Fruit fly (Drosophila melanogaster): Measurements from ENCODE around the gene kirre.

Gene kirre

dm6 chrX:2987320-2987719 lies 247.1 kb downstream of the kirre start:
- TF ChIP-seq CG8478 (optimal IDR thresholded peaks at IDR 0.05) = no peak
- TF ChIP-seq CTCF (optimal IDR thresholded peaks at IDR 0.05) = no peak

- TF ChIP-seq CTCF (optimal IDR thresholded peaks at IDR 0.05) (no peak), CG8478 (optimal IDR thresholded peaks at IDR 0.05) (no peak)
Observed at dm6 chrX:2989332-2989731, 249.1 kb downstream of the kirre start.

DNA sequence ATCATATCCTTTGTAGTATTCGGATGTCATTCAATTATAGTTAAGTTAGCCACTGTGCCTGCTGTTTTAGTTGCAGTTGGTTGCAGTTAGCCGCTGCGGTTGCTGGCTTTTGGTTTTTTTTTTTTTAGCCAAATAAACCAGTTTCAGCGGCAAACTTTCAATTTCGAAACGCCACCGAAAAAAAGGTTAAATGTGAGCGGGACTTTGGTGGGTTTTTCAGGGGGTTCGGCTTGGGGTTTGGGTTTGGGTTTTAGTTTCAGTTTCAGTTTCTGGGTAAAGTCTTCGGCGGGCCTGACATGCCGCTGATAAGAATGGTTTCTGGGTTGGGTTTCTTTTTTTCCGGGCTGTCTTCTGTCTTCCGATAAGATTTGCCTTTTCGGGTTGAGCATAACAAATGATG lies 250.8 kb downstream of the kirre start:
- TF ChIP-seq CTCF (optimal IDR thresholded peaks at IDR 0.05) (no peak), CG8478 (optimal IDR thresholded peaks at IDR 0.05) (no peak)

dm6 chrX:2993098-2993773 lies 253.1 kb downstream of the kirre start:
- TF ChIP-seq CG8478 (optimal IDR thresholded peaks at IDR 0.05) (no peak), CTCF (optimal IDR thresholded peaks at IDR 0.05) (no peak)

- no peak for TF ChIP-seq CG8478 (optimal IDR thresholded peaks at IDR 0.05)
- no peak for TF ChIP-seq CTCF (optimal IDR thresholded peaks at IDR 0.05)
Observed at dm6 chrX:3002148-3002547, 262.0 kb downstream of the kirre start.

DNA sequence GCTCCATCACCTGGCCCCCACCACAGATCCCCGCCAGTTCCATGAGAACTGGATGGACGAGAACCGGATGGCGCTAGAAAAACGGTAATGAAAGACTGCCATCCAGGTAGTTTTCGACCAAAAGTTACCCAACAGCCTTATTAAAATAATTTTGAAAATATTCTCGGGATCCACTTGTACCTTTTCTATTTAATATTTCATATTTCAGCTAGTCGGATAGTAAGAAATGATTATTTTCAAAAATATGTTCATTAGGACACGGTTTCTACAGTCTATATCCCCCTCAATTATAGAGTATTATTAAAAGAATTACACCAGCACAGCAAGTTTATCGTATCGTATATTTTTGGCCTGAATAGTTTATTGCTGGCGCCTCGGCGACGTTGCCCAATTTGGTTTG lies 265.6 kb downstream of the kirre start:
- TF ChIP-seq CG8478 (optimal IDR thresholded peaks at IDR 0.05) = no peak
- TF ChIP-seq CTCF (optimal IDR thresholded peaks at IDR 0.05) = no peak

DNA sequence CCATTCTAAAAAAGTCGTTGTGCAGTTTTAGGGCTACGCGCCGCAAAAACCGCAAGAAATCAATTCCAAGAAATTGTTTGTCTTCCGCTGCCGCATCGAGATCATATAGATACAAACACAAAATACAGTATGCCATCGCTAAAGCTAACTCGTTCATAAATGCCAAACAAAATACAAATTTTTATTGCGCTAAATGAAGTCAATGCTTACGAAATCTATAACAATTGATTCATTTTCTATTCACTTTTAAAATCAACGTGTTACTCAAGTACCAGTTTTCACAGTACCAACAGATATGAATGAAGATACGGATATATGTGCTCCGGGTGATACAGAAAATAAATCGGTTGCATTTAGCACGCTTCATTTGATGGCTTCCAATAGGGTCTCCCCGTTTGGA lies 267.6 kb downstream of the kirre start:
- TF ChIP-seq CTCF (optimal IDR thresholded peaks at IDR 0.05) (no peak), CG8478 (optimal IDR thresholded peaks at IDR 0.05) (no peak)

DNA sequence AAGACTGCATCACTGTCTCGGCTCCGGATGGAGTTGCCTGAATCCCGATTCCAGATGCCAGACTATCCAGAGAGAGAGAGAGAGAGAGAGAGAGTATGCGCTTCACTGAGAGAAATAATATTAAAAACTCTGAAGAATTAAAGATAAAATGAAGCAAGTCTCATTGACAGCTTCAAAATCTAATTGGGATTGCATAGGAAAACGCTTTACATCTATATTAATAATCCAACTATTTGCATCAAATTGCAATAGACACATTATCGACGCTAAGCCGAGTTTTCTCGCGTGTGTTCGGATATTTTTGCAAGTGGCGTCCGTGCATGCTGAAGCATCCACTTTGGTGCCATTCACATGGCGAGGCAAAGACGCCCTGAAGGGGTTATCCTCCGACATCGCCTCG lies 269.8 kb downstream of the kirre start:
- TF ChIP-seq CTCF (optimal IDR thresholded peaks at IDR 0.05) (no peak), CG8478 (optimal IDR thresholded peaks at IDR 0.05) (no peak)

dm6 chrX:3012042-3012441 lies 271.9 kb downstream of the kirre start:
- TF ChIP-seq CG8478 (optimal IDR thresholded peaks at IDR 0.05) (no peak), CTCF (optimal IDR thresholded peaks at IDR 0.05) (no peak)

- no peak for TF ChIP-seq CG8478 (optimal IDR thresholded peaks at IDR 0.05)
- no peak for TF ChIP-seq CTCF (optimal IDR thresholded peaks at IDR 0.05)
Observed at dm6 chrX:3013276-3013675, 273.1 kb downstream of the kirre start.

- no peak for TF ChIP-seq CG8478 (optimal IDR thresholded peaks at IDR 0.05)
- TF ChIP-seq CTCF (optimal IDR thresholded peaks at IDR 0.05) = no peak
Observed at dm6 chrX:3016462-3016861, 276.3 kb downstream of the kirre start.

DNA sequence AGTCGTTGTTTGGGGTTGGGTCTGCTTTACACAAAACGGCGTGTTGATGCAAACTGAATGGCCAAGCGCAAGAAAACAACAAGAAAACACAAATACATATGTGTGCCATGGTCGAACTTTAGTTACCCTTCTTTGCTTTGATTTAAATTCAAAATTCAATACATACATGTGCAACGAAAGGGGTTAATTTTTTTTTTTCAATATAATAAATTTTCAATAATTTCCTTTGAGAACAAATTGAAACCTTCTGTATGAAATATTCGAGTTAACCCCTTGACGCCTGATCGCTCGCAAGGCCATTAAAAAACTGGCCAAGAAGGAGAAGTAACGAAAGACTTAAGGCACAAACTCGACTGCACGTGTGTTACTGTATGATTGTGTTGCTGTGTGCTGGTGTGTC lies 278.5 kb downstream of the kirre start:
- TF ChIP-seq CTCF (optimal IDR thresholded peaks at IDR 0.05) = no peak
- TF ChIP-seq CG8478 (optimal IDR thresholded peaks at IDR 0.05) = no peak

DNA sequence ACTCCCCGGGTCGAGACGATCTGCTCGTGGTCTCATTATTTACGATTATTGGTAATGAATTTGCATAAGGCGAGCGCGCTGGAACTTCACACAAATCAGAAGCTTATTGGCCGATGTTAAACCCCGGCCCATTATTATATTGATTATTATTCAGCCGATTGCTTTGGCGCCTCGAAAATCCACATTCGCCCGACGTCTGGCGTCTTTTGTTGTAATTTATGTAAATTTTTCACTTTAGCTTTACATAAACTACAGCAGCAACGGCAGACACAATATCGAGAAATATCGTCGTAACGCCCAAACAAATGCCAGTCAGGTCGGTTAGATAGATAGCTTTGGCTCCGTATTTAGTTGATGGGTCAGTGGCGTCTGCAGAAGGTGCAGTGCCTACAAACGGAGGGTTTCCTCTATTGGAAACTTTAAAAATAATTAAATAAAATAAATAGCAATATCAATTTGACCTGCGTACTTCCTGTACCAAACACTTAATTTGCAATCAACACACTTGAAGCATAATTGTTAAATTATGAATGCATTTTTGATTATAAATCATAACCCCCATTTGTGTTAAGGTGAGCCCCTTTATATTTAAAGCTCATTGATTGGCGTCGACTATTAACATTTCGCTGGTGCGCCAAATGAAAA lies 279.3 kb downstream of the kirre start:
- TF ChIP-seq CTCF (optimal IDR thresholded peaks at IDR 0.05) (no peak), CG8478 (optimal IDR thresholded peaks at IDR 0.05) (no peak)

DNA sequence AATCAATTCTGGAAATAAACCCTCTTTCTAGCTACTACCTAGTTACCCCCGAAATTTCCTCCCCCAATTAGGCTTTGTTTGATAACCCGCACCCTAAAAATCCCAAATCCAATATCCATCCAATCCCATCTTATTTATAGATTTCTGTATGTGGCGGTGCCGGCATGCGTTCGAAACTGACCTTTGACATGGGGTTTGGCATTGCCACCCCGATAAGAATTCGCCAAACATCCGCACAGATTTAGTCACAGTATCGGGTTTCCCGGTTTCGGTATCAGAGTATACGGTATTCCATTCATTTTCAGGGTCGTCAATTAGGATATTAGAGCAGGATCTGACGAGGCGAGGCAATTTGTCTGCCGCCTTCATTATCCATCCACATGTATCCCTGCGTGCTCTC lies 281.4 kb downstream of the kirre start:
- no peak for TF ChIP-seq CTCF (optimal IDR thresholded peaks at IDR 0.05)

DNA sequence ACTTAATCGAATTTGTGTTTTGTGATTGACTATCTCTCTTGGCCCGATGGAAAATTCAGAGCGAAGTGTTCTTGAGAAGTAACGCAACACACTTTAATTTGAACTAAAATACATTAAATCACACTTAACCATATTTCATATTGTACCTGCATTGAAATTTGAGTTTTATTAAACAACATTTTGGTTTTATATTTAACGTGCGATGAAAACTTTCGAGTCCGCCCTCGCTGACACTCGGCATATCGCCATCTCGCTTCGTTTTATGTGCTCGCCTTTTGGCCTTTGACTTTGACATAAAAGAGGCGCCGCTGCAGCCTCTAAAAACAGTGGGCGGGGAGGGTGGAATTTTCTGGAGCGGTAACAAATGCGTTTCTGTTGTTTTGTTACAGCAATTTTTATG lies 282.3 kb downstream of the kirre start:
- TF ChIP-seq CTCF (optimal IDR thresholded peaks at IDR 0.05) (no peak), CG8478 (optimal IDR thresholded peaks at IDR 0.05) (no peak)

dm6 chrX:3024375-3025192 lies 284.4 kb downstream of the kirre start:
- TF ChIP-seq CG8478 (optimal IDR thresholded peaks at IDR 0.05) = no peak
- TF ChIP-seq CTCF (optimal IDR thresholded peaks at IDR 0.05) = no peak
